Worm (Caenorhabditis elegans) whole organism, young adult: ENCODE measurements around the gene ttr-42.

Experiments used
- B0019.2 ChIP-seq: fragments of 200-800 bp; sonication (Bioruptor generic); conservative IDR thresholded peaks from 2 replicates; pipeline ENCODE4 v1.3.6; 2022; ENCODE audit warnings: missing genetic modification reagents, missing genetic modification characterization, missing compliant biosample characterization
- B0336.3 ChIP-seq: fragments of 200-800 bp; sonication (Bioruptor generic); IDR thresholded peaks from 2 replicates; pipeline ENCODE4 v1.3.6; 2022; ENCODE audit warnings: missing genetic modification characterization, missing compliant biosample characterization
- C06A6.2 ChIP-seq: fragments of 200-800 bp; sonication (Bioruptor generic); conservative IDR thresholded peaks from 2 replicates; pipeline ENCODE4 v1.3.6; 2022; ENCODE audit warnings: missing genetic modification characterization, missing compliant biosample characterization
- F33H1.4 ChIP-seq: fragments of 200-800 bp; sonication (Bioruptor generic); IDR thresholded peaks from 2 replicates; pipeline ENCODE4 v1.3.6; 2022; ENCODE audit warnings: missing genetic modification reagents, missing genetic modification characterization, missing compliant biosample characterization
- F57A8.1 ChIP-seq: fragments of 200-800 bp; sonication (Bioruptor generic); optimal IDR thresholded peaks from 2 replicates; lab custom pipeline; 2018; ENCODE audit warnings: mild to moderate bottlenecking, missing genetic modification characterization, moderate library complexity, missing compliant biosample characterization
- F57C9.4 ChIP-seq: sonication (generic microtip); optimal IDR thresholded peaks from 2 replicates; lab custom pipeline; 2017; ENCODE audit warnings: mild to moderate bottlenecking, missing genetic modification characterization, missing compliant biosample characterization
- T07F8.4 ChIP-seq: sonication (generic microtip); optimal IDR thresholded peaks from 2 replicates; lab custom pipeline; 2016; ENCODE audit warnings: mild to moderate bottlenecking, missing genetic modification characterization, moderate library complexity, missing compliant biosample characterization
- Y67H2A.10 ChIP-seq: fragments of 200-800 bp; sonication (Bioruptor generic); conservative IDR thresholded peaks from 2 replicates; pipeline ENCODE4 v1.3.6; 2022; ENCODE audit warnings: missing genetic modification reagents, missing genetic modification characterization, missing compliant biosample characterization
- Y95B8A.8 ChIP-seq: fragments of 200-800 bp; sonication (Bioruptor generic); IDR thresholded peaks from 2 replicates; pipeline ENCODE4 v1.3.6; 2022; ENCODE audit warnings: missing genetic modification reagents, missing genetic modification characterization, missing compliant biosample characterization
- aptf-3 ChIP-seq: fragments of 200-800 bp; sonication (Bioruptor generic); IDR thresholded peaks from 2 replicates; pipeline ENCODE4 v1.3.6; 2022; ENCODE audit warnings: missing genetic modification characterization, missing compliant biosample characterization
- athp-1 ChIP-seq: sonication (generic microtip); optimal IDR thresholded peaks from 2 replicates; lab custom pipeline; 2017; ENCODE audit warnings: mild to moderate bottlenecking, missing genetic modification characterization, missing compliant biosample characterization
- bed-1 ChIP-seq: fragments of 200-800 bp; sonication (Bioruptor generic); IDR thresholded peaks from 2 replicates; pipeline ENCODE4 v1.3.6; 2022; ENCODE audit warnings: missing genetic modification reagents, missing genetic modification characterization, missing compliant biosample characterization
- ccch-3 ChIP-seq: fragments of 200-800 bp; sonication (Bioruptor generic); optimal IDR thresholded peaks from 2 replicates; lab custom pipeline; 2018; ENCODE audit warnings: mild to moderate bottlenecking, missing genetic modification characterization, missing compliant biosample characterization
- ceh-27 ChIP-seq: fragments of 200-800 bp; sonication (Bioruptor generic); optimal IDR thresholded peaks from 2 replicates; lab custom pipeline; 2018; ENCODE audit warnings: mild to moderate bottlenecking, missing genetic modification characterization, moderate library complexity, missing compliant biosample characterization
- ceh-58 ChIP-seq: fragments of 200-800 bp; sonication (Bioruptor generic); IDR thresholded peaks from 2 replicates; pipeline ENCODE4 v1.3.6; 2022; ENCODE audit warnings: missing genetic modification characterization, missing compliant biosample characterization
- dpl-1 ChIP-seq: fragments of 150-350 bp; optimal IDR thresholded peaks from 2 replicates; lab custom pipeline; 2014; ENCODE audit warnings: missing biosample characterization, missing genetic modification reagents, missing genetic modification characterization
- egrh-3 ChIP-seq: fragments of 200-800 bp; sonication (Bioruptor generic); IDR thresholded peaks from 2 replicates; pipeline ENCODE4 v1.3.6; 2022; ENCODE audit warnings: missing genetic modification reagents, missing genetic modification characterization, missing compliant biosample characterization
- ets-4 ChIP-seq: fragments of 200-800 bp; sonication (Bioruptor generic); optimal IDR thresholded peaks from 2 replicates; lab custom pipeline; 2018; ENCODE audit warnings: mild to moderate bottlenecking, missing genetic modification characterization, missing compliant biosample characterization
- hlh-12 ChIP-seq: sonication (generic microtip); optimal IDR thresholded peaks from 2 replicates; lab custom pipeline; 2016; ENCODE audit warnings: missing genetic modification characterization, missing compliant biosample characterization
- hmg-20 ChIP-seq: fragments of 200-800 bp; sonication (Bioruptor generic); IDR thresholded peaks from 2 replicates; pipeline ENCODE4 v1.3.6; 2022; ENCODE audit warnings: missing genetic modification reagents, missing genetic modification characterization, missing compliant biosample characterization
- hrde-1 ChIP-seq: sonication (generic microtip); optimal IDR thresholded peaks from 2 replicates; lab custom pipeline; 2016; ENCODE audit warnings: missing genetic modification characterization, mild to moderate bottlenecking, missing compliant biosample characterization, moderate library complexity, missing genotype, missing genetic modification reagents, borderline replicate concordance
- lag-1 ChIP-seq: fragments of 200-800 bp; sonication (Bioruptor generic); IDR thresholded peaks from 2 replicates; pipeline ENCODE4 v1.3.6; 2022; ENCODE audit warnings: missing genetic modification reagents, missing genetic modification characterization, missing compliant biosample characterization
- let-526 ChIP-seq: fragments of 200-800 bp; sonication (Bioruptor generic); IDR thresholded peaks from 2 replicates; pipeline ENCODE4 v1.3.6; 2022; ENCODE audit warnings: missing genetic modification reagents, missing genetic modification characterization, missing compliant biosample characterization
- lin-26 ChIP-seq: fragments of 200-800 bp; sonication (Bioruptor generic); IDR thresholded peaks from 2 replicates; pipeline ENCODE4 v1.3.6; 2022; ENCODE audit warnings: missing genetic modification reagents, missing genetic modification characterization, missing compliant biosample characterization
- lin-35 ChIP-seq, 3 experiments: fragments of 150-350 bp in 2 of 3; sonication (generic microtip) in 1 of 3; optimal IDR thresholded peaks; 2 replicates each; lab custom pipeline; 2014 to 2018; ENCODE audit warnings: missing biosample characterization in 3 of 3, missing genetic modification characterization in 3 of 3, missing genetic modification reagents in 3 of 3
- lin-54 ChIP-seq: fragments of 200-800 bp; sonication (Bioruptor generic); optimal IDR thresholded peaks from 2 replicates; lab custom pipeline; 2018; ENCODE audit warnings: mild to moderate bottlenecking, missing genetic modification characterization, missing compliant biosample characterization
- lir-1 ChIP-seq: fragments of 200-800 bp; sonication (Bioruptor generic); conservative IDR thresholded peaks from 2 replicates; pipeline ENCODE4 v1.3.6; 2022; ENCODE audit warnings: missing genetic modification reagents, missing genetic modification characterization, missing compliant biosample characterization
- lsl-1 ChIP-seq: fragments of 200-800 bp; sonication (Bioruptor generic); optimal IDR thresholded peaks from 2 replicates; lab custom pipeline; 2018; ENCODE audit warnings: mild to moderate bottlenecking, missing genetic modification characterization, moderate library complexity, missing compliant biosample characterization
- lsy-27 ChIP-seq: sonication (generic microtip); optimal IDR thresholded peaks from 2 replicates; lab custom pipeline; 2017; ENCODE audit warnings: missing genetic modification characterization, mild to moderate bottlenecking, missing compliant biosample characterization, antibody characterized with exemption, missing genotype, borderline replicate concordance; ENCODE audit not compliant: insufficient read depth
- madf-6 ChIP-seq: fragments of 200-800 bp; sonication (Bioruptor generic); IDR thresholded peaks from 2 replicates; pipeline ENCODE4 v1.3.6; 2022; ENCODE audit warnings: missing genetic modification reagents, missing genetic modification characterization, missing compliant biosample characterization
- nfyb-1 ChIP-seq: fragments of 200-800 bp; sonication (Bioruptor generic); IDR thresholded peaks from 2 replicates; pipeline ENCODE4 v1.3.6; 2022; ENCODE audit warnings: missing genetic modification reagents, missing genetic modification characterization, missing compliant biosample characterization
- nhr-90 ChIP-seq: sonication (generic microtip); optimal IDR thresholded peaks from 2 replicates; lab custom pipeline; 2016; ENCODE audit warnings: missing genotype, mild to moderate bottlenecking, missing genetic modification characterization, missing compliant biosample characterization
- unc-130 ChIP-seq: sonication (generic microtip); optimal IDR thresholded peaks from 2 replicates; lab custom pipeline; 2016; ENCODE audit warnings: missing genetic modification reagents, missing genetic modification characterization, missing compliant biosample characterization
- unc-62 ChIP-seq: fragments of 150-350 bp; optimal IDR thresholded peaks from 2 replicates; lab custom pipeline; 2014; ENCODE audit warnings: missing biosample characterization, missing genetic modification reagents, missing genetic modification characterization
- zim-3 ChIP-seq: sonication (generic microtip); optimal IDR thresholded peaks from 2 replicates; lab custom pipeline; 2017; ENCODE audit warnings: mild to moderate bottlenecking, missing genetic modification characterization, moderate library complexity, missing compliant biosample characterization
- ztf-18 ChIP-seq: sonication (generic microtip); optimal IDR thresholded peaks from 2 replicates; lab custom pipeline; 2016; ENCODE audit warnings: missing genotype, mild to moderate bottlenecking, missing genetic modification characterization, missing compliant biosample characterization
- ztf-3 ChIP-seq: fragments of 200-800 bp; sonication (Bioruptor generic); optimal IDR thresholded peaks from 2 replicates; lab custom pipeline; 2018; ENCODE audit warnings: mild to moderate bottlenecking, missing genetic modification characterization, missing compliant biosample characterization

The ttr-42 gene

DNA sequence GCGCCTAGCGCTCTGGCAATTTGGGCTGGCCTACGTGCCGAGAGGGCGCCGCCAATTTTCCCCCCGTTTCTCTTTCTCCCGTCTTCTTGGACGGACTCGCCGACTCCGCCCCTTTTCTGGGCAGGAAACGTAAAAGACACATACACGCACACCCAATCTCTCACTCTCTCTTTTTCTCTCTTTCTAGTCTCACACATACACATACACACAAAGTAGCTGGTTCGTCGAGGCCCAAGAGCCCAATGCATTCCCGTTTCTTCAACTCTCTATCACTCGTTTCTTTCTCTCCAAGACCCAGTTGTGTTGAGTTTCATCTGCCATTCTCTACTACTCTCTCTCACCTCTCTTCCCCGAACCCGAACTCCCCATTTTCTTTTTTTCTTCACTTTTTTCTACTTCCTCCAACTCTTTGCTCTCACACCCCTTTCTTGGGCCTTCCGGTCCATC is 21.3 kb downstream of the ttr-42 start (continued):
- TF ChIP-seq lir-1 (GFP tag; lab: Robert Waterston, UW) (no peak), F57A8.1 (GFP tag; lab: Kevin White, UChicago) (no peak), unc-130 (GFP tag; lab: Kevin White, UChicago) (no peak), F33H1.4 (no peak), ets-4 (GFP tag; lab: Kevin White, UChicago) (no peak), B0336.3 (no peak), athp-1 (tag; lab: Kevin White, UChicago) (no peak), lag-1 (no peak), madf-6 (GFP tag; lab: Robert Waterston, UW) (no peak), dpl-1 (GFP tag; lab: Kevin White, UChicago) (no peak), nhr-90 (tag; lab: Kevin White, UChicago) (no peak), Y95B8A.8 (GFP tag; lab: Robert Waterston, UW) (no peak), ceh-27 (GFP tag; lab: Kevin White, UChicago) (peak; percentile 5), B0019.2 (GFP tag; lab: Robert Waterston, UW) (no peak), zim-3 (tag; lab: Kevin White, UChicago) (no peak), lsy-27 (tag; lab: Kevin White, UChicago) (no peak), hlh-12 (tag; lab: Kevin White, UChicago) (no peak), let-526 (0 out of 2 replicates have a peak, but pooled peaks have one; percentile 5), C06A6.2 (no peak), lin-54 (GFP tag; lab: Kevin White, UChicago) (no peak), egrh-3 (GFP tag; lab: Robert Waterston, UW) (peak; percentile 60), hrde-1 (tag; lab: Kevin White, UChicago) (no peak), ceh-58 (GFP tag; lab: Robert Waterston, UW) (no peak), hmg-20 (no peak), Y67H2A.10 (no peak), bed-1 (GFP tag; lab: Robert Waterston, UW) (no peak), nfyb-1 (GFP tag; lab: Robert Waterston, UW) (peak; percentile 67; the same call in 1 of the 2 replicates), aptf-3 (no peak), lin-26 (GFP tag; lab: Robert Waterston, UW) (0 out of 2 replicates have a peak, but pooled peaks have one; percentile 36), ztf-18 (tag; lab: Kevin White, UChicago) (no peak), ccch-3 (GFP tag; lab: Kevin White, UChicago) (no peak), lin-35 (GFP tag; optimal IDR thresholded peaks at IDR 0.05; lab: Kevin White, UChicago) (peak in 1 of 3 experiments; percentile 5), ztf-3 (no peak), lsl-1 (GFP tag; lab: Kevin White, UChicago) (no peak)

DNA sequence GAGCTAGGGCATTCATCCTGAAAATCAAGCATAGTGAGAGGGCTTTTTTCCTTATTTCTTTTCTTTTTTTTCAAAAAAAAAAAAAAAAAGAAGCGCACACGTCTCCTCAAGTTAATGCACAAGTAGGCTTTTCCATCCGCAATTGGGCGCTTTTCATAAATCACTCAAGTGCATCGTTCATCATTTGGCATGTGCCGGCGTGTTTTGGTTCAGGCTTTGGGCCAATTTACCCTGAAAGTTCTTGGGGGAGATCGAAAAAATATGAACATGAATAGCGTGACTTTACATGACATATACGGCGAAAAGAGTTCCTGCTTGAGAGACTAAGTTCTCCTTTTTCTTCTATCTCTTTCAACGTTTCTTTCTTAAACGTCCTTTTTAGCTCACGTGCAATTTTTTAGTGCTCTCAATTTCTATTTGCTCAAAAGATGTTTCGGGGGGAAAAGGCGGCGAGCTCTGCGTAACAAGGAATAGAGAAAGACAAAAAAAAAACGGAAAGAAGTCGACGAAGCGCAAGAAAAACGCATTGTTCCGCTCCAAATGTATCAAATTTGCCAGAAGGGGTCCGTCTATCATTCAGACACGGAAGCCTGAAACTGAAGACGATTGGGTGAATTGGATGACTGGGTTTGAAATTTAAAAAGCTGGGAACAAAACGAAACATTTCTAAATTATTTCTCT is 23.6 kb downstream of the ttr-42 start:
- TF ChIP-seq unc-62 (GFP tag; lab: Kevin White, UChicago), result no peak
- TF ChIP-seq F57C9.4 (tag; lab: Kevin White, UChicago), result no peak
- no peak for TF ChIP-seq T07F8.4 (tag; lab: Kevin White, UChicago)
- TF ChIP-seq, all 124 proteins: peak for 0
